Worm (Caenorhabditis elegans) whole organism, L4 larva: ENCODE measurements around the gene F52H2.5.

Experiments used
- F10B5.3 ChIP-seq: sonication (generic microtip); optimal IDR thresholded peaks from 2 replicates; lab custom pipeline; 2016; ENCODE audit warnings: mild to moderate bottlenecking, missing genetic modification characterization, missing compliant biosample characterization
- F26F4.8 ChIP-seq: fragments of 200-800 bp; sonication (Bioruptor generic); conservative IDR thresholded peaks from 2 replicates; pipeline ENCODE4 v1.3.6; 2022; ENCODE audit warnings: missing genetic modification characterization, missing compliant biosample characterization
- F37D6.2 ChIP-seq: sonication (generic microtip); optimal IDR thresholded peaks from 2 replicates; lab custom pipeline; 2016; ENCODE audit warnings: mild to moderate bottlenecking, missing genetic modification characterization, missing compliant biosample characterization
- Y48G9A.11 ChIP-seq: fragments of 200-800 bp; sonication (Bioruptor generic); IDR thresholded peaks from 2 replicates; pipeline ENCODE4 v1.3.6; 2022; ENCODE audit warnings: missing genetic modification reagents, missing genetic modification characterization, missing compliant biosample characterization
- Y5F2A.4 ChIP-seq: fragments of 200-800 bp; sonication (Bioruptor generic); optimal IDR thresholded peaks from 2 replicates; lab custom pipeline; 2018; ENCODE audit warnings: mild to moderate bottlenecking, missing genetic modification characterization, missing compliant biosample characterization
- aha-1 ChIP-seq: fragments of 150-350 bp; peaks from one replicate; lab custom pipeline; 2014; ENCODE audit warnings: missing biosample characterization, missing genetic modification characterization
- aly-2 ChIP-seq: sonication (generic microtip); optimal IDR thresholded peaks from 2 replicates; lab custom pipeline; 2018; ENCODE audit warnings: missing biosample characterization, missing genetic modification characterization
- ama-1 ChIP-seq: fragments of 150-350 bp; optimal IDR thresholded peaks from 2 replicates; lab custom pipeline; 2014; ENCODE audit warnings: inconsistent platforms, mixed read lengths
- ceh-20 ChIP-seq: fragments of 200-800 bp; sonication (Bioruptor generic); IDR thresholded peaks from 2 replicates; pipeline ENCODE4 v1.3.6; 2022; ENCODE audit warnings: missing genetic modification reagents, missing genetic modification characterization, missing compliant biosample characterization
- ceh-28 ChIP-seq: fragments of 150-350 bp; optimal IDR thresholded peaks from 2 replicates; lab custom pipeline; 2014; ENCODE audit warnings: missing biosample characterization, missing genetic modification reagents, missing genetic modification characterization
- ceh-32 ChIP-seq: sonication (generic microtip); optimal IDR thresholded peaks from 2 replicates; lab custom pipeline; 2016; ENCODE audit warnings: mild to moderate bottlenecking, missing genetic modification characterization, missing compliant biosample characterization; ENCODE audit not compliant: poor library complexity
- daf-12 ChIP-seq: fragments of 150-350 bp; optimal IDR thresholded peaks from 2 replicates; lab custom pipeline; 2014; ENCODE audit warnings: missing biosample characterization, missing genetic modification reagents, missing genetic modification characterization
- daf-16 ChIP-seq, 3 experiments: sonication (generic microtip); optimal IDR thresholded peaks; 2 replicates each; lab custom pipeline; 2016 to 2017; ENCODE audit warnings: missing genetic modification characterization in 3 of 3, missing genetic modification reagents in 3 of 3, mild to moderate bottlenecking in 2 of 3, missing compliant biosample characterization in 2 of 3, missing biosample characterization in 1 of 3, moderate library complexity in 1 of 3
- dmd-8 ChIP-seq: fragments of 200-800 bp; sonication (Bioruptor generic); IDR thresholded peaks from 2 replicates; pipeline ENCODE4 v1.3.6; 2022; ENCODE audit warnings: missing genetic modification characterization, missing compliant biosample characterization
- lir-3 ChIP-seq: sonication (generic microtip); optimal IDR thresholded peaks from 2 replicates; lab custom pipeline; 2016; ENCODE audit warnings: mild to moderate bottlenecking, missing genetic modification characterization, missing compliant biosample characterization
- madf-5 ChIP-seq, 2 experiments: fragments of 200-800 bp; sonication (Bioruptor generic); IDR thresholded peaks; 2 replicates each; pipeline ENCODE4 v1.3.6; 2022; ENCODE audit warnings: missing compliant biosample characterization in 2 of 2, missing genetic modification characterization in 2 of 2
- mdt-29 ChIP-seq: fragments of 200-800 bp; sonication (Bioruptor generic); IDR thresholded peaks from 2 replicates; pipeline ENCODE4 v1.3.6; 2022; ENCODE audit warnings: missing genetic modification reagents, missing genetic modification characterization, missing compliant biosample characterization
- nhr-11 ChIP-seq: fragments of 150-350 bp; optimal IDR thresholded peaks from 2 replicates; lab custom pipeline; 2014; ENCODE audit warnings: missing biosample characterization, missing genetic modification characterization
- nhr-42 ChIP-seq: fragments of 200-800 bp; sonication (Bioruptor generic); IDR thresholded peaks from 2 replicates; pipeline ENCODE4 v1.3.6; 2022; ENCODE audit warnings: missing genetic modification characterization, missing compliant biosample characterization
- nhr-48 ChIP-seq: sonication (generic microtip); optimal IDR thresholded peaks from 2 replicates; lab custom pipeline; 2016; ENCODE audit warnings: mild to moderate bottlenecking, missing genetic modification characterization, missing compliant biosample characterization
- nhr-76 ChIP-seq: fragments of 150-350 bp; optimal IDR thresholded peaks from 2 replicates; lab custom pipeline; 2014; ENCODE audit warnings: missing biosample characterization, missing genetic modification characterization
- pqm-1 ChIP-seq: sonication (generic microtip); optimal IDR thresholded peaks from 2 replicates; lab custom pipeline; 2017; ENCODE audit warnings: missing biosample characterization, missing genetic modification characterization
- rbr-2 ChIP-seq: sonication (generic microtip); optimal IDR thresholded peaks from 2 replicates; lab custom pipeline; 2016; ENCODE audit warnings: missing genotype, missing genetic modification characterization, missing compliant biosample characterization
- set-16 ChIP-seq: fragments of 200-800 bp; sonication (Bioruptor generic); IDR thresholded peaks from 2 replicates; pipeline ENCODE4 v1.3.6; 2022; ENCODE audit warnings: missing genetic modification reagents, missing genetic modification characterization, missing compliant biosample characterization
- snpc-1.2 ChIP-seq: fragments of 200-800 bp; sonication (Bioruptor generic); IDR thresholded peaks from 2 replicates; pipeline ENCODE4 v1.3.6; 2022; ENCODE audit warnings: missing genetic modification reagents, missing genetic modification characterization, missing compliant biosample characterization
- snpc-4 ChIP-seq: fragments of 150-350 bp; optimal IDR thresholded peaks from 2 replicates; lab custom pipeline; 2014; ENCODE audit warnings: missing biosample characterization, missing genetic modification characterization
- unc-62 ChIP-seq, 3 experiments: fragments of 150-350 bp in 1 of 3; sonication (generic microtip); optimal IDR thresholded peaks in 2 of 3; peaks in 1 of 3; 1 replicate in 1 of 3; 2 replicates in 2 of 3; lab custom pipeline; 2014 to 2017; ENCODE audit warnings: missing biosample characterization in 3 of 3, missing genetic modification characterization in 3 of 3, missing genetic modification reagents in 3 of 3, missing genotype in 1 of 3
- zfp-3 ChIP-seq: fragments of 200-800 bp; sonication (Bioruptor generic); conservative IDR thresholded peaks from 2 replicates; pipeline ENCODE4 v1.3.6; 2022; ENCODE audit warnings: missing genetic modification reagents, missing genetic modification characterization, missing compliant biosample characterization
- zip-11 ChIP-seq: fragments of 200-800 bp; sonication (Bioruptor generic); IDR thresholded peaks from 2 replicates; pipeline ENCODE4 v1.3.6; 2022; ENCODE audit warnings: missing genetic modification characterization, missing compliant biosample characterization

Gene F52H2.5

ce11 chrX:2516949-2517696 is 42.8 kb downstream of the F52H2.5 start:
- 0 out of 2 replicates have a peak, but pooled peaks have one; percentile 24 for TF ChIP-seq nhr-42 (GFP tag; lab: Robert Waterston, UW)
- TF ChIP-seq snpc-4: no peak
- TF ChIP-seq unc-62 (GFP tag; optimal IDR thresholded peaks at IDR 0.05 in 1 of 2; lab: Kevin White, UChicago): peak in 1 of 2 experiments; percentile 28
- TF ChIP-seq unc-62 (tag; optimal IDR thresholded peaks at IDR 0.05; lab: Kevin White, UChicago): no peak
- peak; percentile 56 for TF ChIP-seq set-16
- TF ChIP-seq snpc-1.2 (GFP tag; lab: Robert Waterston, UW): no peak

- TF ChIP-seq F10B5.3 (tag; lab: Kevin White, UChicago): no peak
- no peak for TF ChIP-seq nhr-76 (tag; lab: Kevin White, UChicago)
- no peak for TF ChIP-seq F26F4.8 (GFP tag; lab: Robert Waterston, UW)
- no peak for TF ChIP-seq Y5F2A.4 (GFP tag; lab: Kevin White, UChicago)
- no peak for TF ChIP-seq dmd-8
- no peak for TF ChIP-seq daf-16 (GFP tag; optimal IDR thresholded peaks at IDR 0.05; lab: Kevin White, UChicago)
- no peak for TF ChIP-seq daf-16 (tag; optimal IDR thresholded peaks at IDR 0.05; lab: Kevin White, UChicago)
- TF ChIP-seq pqm-1 (tag; lab: Kevin White, UChicago): no peak
- no peak for TF ChIP-seq F37D6.2 (tag; lab: Kevin White, UChicago)
- no peak for TF ChIP-seq lir-3 (tag; lab: Kevin White, UChicago)
- no peak for TF ChIP-seq nhr-48
- no peak for TF ChIP-seq rbr-2 (tag; lab: Kevin White, UChicago)
- no peak for TF ChIP-seq zip-11 (GFP tag; lab: Robert Waterston, UW)
These were observed 44.7 kb downstream of the F52H2.5 start, which contains the start of gene syg-1 for ce11 chrX:2515224-2515623. syg-1 (minus strand) TSS chrX:2515324.

ce11 chrX:2513667-2514198 is 46.1 kb downstream of the F52H2.5 start:
- TF ChIP-seq unc-62 (GFP tag; optimal IDR thresholded peaks at IDR 0.05 in 1 of 2; lab: Kevin White, UChicago) (peak in 1 of 2 experiments; percentile 50), unc-62 (tag; optimal IDR thresholded peaks at IDR 0.05; lab: Kevin White, UChicago) (no peak), madf-5 (GFP tag; IDR thresholded peaks at IDR 0.05; lab: Robert Waterston, UW) (no peak)

- no peak for TF ChIP-seq aly-2 (tag; lab: Kevin White, UChicago)
- TF ChIP-seq zfp-3 (GFP tag; lab: Robert Waterston, UW): no peak
- TF ChIP-seq aha-1 (tag; lab: Kevin White, UChicago): no peak
- no peak for TF ChIP-seq ceh-32 (tag; lab: Kevin White, UChicago)
- TF ChIP-seq daf-12 (tag; lab: Kevin White, UChicago): no peak
- TF ChIP-seq mdt-29 (GFP tag; lab: Robert Waterston, UW): no peak
- no peak for TF ChIP-seq ceh-20
- TF ChIP-seq ama-1 (lab: Kevin White, UChicago): no peak
- TF ChIP-seq ceh-28 (tag; lab: Kevin White, UChicago): no peak
- TF ChIP-seq pqm-1 (tag; lab: Kevin White, UChicago): no peak
- no peak for TF ChIP-seq nhr-11 (tag; lab: Kevin White, UChicago)
- TF ChIP-seq Y48G9A.11 (GFP tag; lab: Robert Waterston, UW): no peak
These were observed 51.4 kb downstream of the F52H2.5 start, which contains the start of gene K02E10.7 for ce11 chrX:2508449-2508848. K02E10.7 (minus strand) TSS chrX:2508549.
